Fruit fly (Drosophila melanogaster): ENCODE results near the gene CG16762.

The CG16762 gene

DNA sequence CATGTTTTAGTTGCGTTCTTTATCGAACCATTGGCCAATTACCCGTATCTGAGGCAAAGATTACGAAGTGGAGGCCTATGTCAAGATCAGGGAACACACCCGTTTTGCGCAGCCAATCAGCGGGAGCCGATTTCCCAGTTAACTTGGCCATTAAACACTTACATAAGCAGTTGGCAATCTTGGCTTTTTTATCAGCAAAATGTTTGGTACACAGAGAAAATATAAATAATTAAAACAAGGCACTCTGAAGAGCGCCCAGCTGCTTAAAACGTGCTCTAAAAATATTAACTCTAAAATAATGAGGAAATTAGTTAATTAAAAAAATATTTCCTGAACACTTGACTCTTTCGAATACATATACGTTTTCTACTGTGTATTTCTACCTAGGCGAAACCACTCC, 26.4 kb upstream of the CG16762 start (continued):
- TF ChIP-seq CG34224 (GFP tag; IDR thresholded peaks at IDR 0.05; ENCODE audit: partially characterized antibody) (no peak), ab (GFP tag; optimal IDR thresholded peaks at IDR 0.05) (no peak), CG2875 (GFP tag; optimal IDR thresholded peaks at IDR 0.05) (no peak), CG7839 (tag; optimal IDR thresholded peaks at IDR 0.05) (peak; percentile 79), CG17359 (tag; optimal IDR thresholded peaks at IDR 0.05) (peak; percentile 32), fru (optimal IDR thresholded peaks at IDR 0.05) (no peak), CG17385 (GFP tag; optimal IDR thresholded peaks at IDR 0.05) (peak; percentile 62), Side (GFP tag; optimal IDR thresholded peaks at IDR 0.05) (peak; percentile 46), CG14860 (GFP tag; IDR thresholded peaks at IDR 0.05; ENCODE audit: partially characterized antibody) (no peak), CG10366 (GFP tag; IDR thresholded peaks at IDR 0.05) (peak; percentile 69), chif (GFP tag; optimal IDR thresholded peaks at IDR 0.05) (peak in 1 of 2 experiments; percentile 27), D (optimal IDR thresholded peaks at IDR 0.05) (no peak), D (GFP tag; optimal IDR thresholded peaks at IDR 0.05) (no peak), CoRest (tag; optimal IDR thresholded peaks at IDR 0.05) (peak; percentile 69), CG13624 (GFP tag; optimal IDR thresholded peaks at IDR 0.05) (peak; percentile 62), CG8089 (GFP tag; optimal IDR thresholded peaks at IDR 0.05) (no peak), CG4617 (GFP tag; optimal IDR thresholded peaks at IDR 0.05; ENCODE audit: borderline replicate concordance) (peak; percentile 1), CG12659 (GFP tag; optimal IDR thresholded peaks at IDR 0.05) (peak; percentile 59), E2f1 (GFP tag; IDR thresholded peaks at IDR 0.05) (peak; percentile 72), Eip74EF (GFP tag; optimal IDR thresholded peaks at IDR 0.05) (no peak), pan (optimal IDR thresholded peaks at IDR 0.05) (no peak), pan (GFP tag; optimal IDR thresholded peaks at IDR 0.05 in 1 of 2, IDR thresholded peaks at IDR 0.05 in 1 of 2) (peak in 1 of 2 experiments; percentile 71), CG7928 (GFP tag; optimal IDR thresholded peaks at IDR 0.05) (no peak), usp (GFP tag; optimal IDR thresholded peaks at IDR 0.05) (no peak), dan (GFP tag; IDR thresholded peaks at IDR 0.05) (no peak), Xrp1 (GFP tag; IDR thresholded peaks at IDR 0.05) (peak; percentile 70), Blimp-1 (GFP tag; optimal IDR thresholded peaks at IDR 0.05) (peak; percentile 29), Lim3 (GFP tag; IDR thresholded peaks at IDR 0.05) (no peak), unpg (GFP tag; optimal IDR thresholded peaks at IDR 0.05) (peak; percentile 66), HmgZ (tag; optimal IDR thresholded peaks at IDR 0.05) (peak; percentile 50), fd102C (GFP tag; optimal IDR thresholded peaks at IDR 0.05) (no peak), CG2678 (tag; optimal IDR thresholded peaks at IDR 0.05) (peak; percentile 81), CG1602 (GFP tag; optimal IDR thresholded peaks at IDR 0.05) (peak; percentile 0), oc (tag; optimal IDR thresholded peaks at IDR 0.05) (no peak), h (optimal IDR thresholded peaks at IDR 0.05) (no peak), Doc2 (GFP tag; IDR thresholded peaks at IDR 0.05) (no peak), gce (GFP tag; IDR thresholded peaks at IDR 0.05) (no peak), HLH54F (GFP tag; optimal IDR thresholded peaks at IDR 0.05) (peak; percentile 46), Stat92E (GFP tag; optimal IDR thresholded peaks at IDR 0.05) (no peak), chm (GFP tag; IDR thresholded peaks at IDR 0.05) (peak; percentile 34; the same call in 1 of the 2 replicates), CG12391 (tag; optimal IDR thresholded peaks at IDR 0.05) (peak; percentile 51), Meics (GFP tag; optimal IDR thresholded peaks at IDR 0.05) (peak; percentile 87), E2f2 (GFP tag; IDR thresholded peaks at IDR 0.05) (peak; percentile 28; the same call in 1 of the 2 replicates), stwl (tag; optimal IDR thresholded peaks at IDR 0.05) (no peak), wek (GFP tag; optimal IDR thresholded peaks at IDR 0.05) (no peak), CG8290 (GFP tag; optimal IDR thresholded peaks at IDR 0.05) (no peak), CG8290 (tag; optimal IDR thresholded peaks at IDR 0.05) (no peak), CG3407 (GFP tag; optimal IDR thresholded peaks at IDR 0.05) (no peak), CG9932 (GFP tag; IDR thresholded peaks at IDR 0.05) (peak; percentile 83), Hmx (GFP tag; optimal IDR thresholded peaks at IDR 0.05) (no peak), CG17912 (GFP tag; optimal IDR thresholded peaks at IDR 0.05) (no peak), Asciz (GFP tag; optimal IDR thresholded peaks at IDR 0.05) (no peak)
